Worm (Caenorhabditis elegans): ENCODE measurements around the gene nhr-271.

Gene nhr-271

ce11 chrV:16604301-16604700 lies 24.0 kb upstream of the nhr-271 start:
- TF ChIP-seq ref-2 (tag; optimal IDR thresholded peaks at IDR 0.05) = no peak
- no peak for TF ChIP-seq hlh-30 (tag; optimal IDR thresholded peaks at IDR 0.05; ENCODE audit: insufficient read depth)
- TF ChIP-seq nhr-11 (tag; optimal IDR thresholded peaks at IDR 0.05) = no peak
- no peak for TF ChIP-seq hlh-6 (tag; optimal IDR thresholded peaks at IDR 0.05)
- TF ChIP-seq unc-86 (tag; optimal IDR thresholded peaks at IDR 0.05) = no peak
- no peak for TF ChIP-seq C38D4.7 (GFP tag; optimal IDR thresholded peaks at IDR 0.05)
- no peak for TF ChIP-seq ama-1 (optimal IDR thresholded peaks at IDR 0.05)

DNA sequence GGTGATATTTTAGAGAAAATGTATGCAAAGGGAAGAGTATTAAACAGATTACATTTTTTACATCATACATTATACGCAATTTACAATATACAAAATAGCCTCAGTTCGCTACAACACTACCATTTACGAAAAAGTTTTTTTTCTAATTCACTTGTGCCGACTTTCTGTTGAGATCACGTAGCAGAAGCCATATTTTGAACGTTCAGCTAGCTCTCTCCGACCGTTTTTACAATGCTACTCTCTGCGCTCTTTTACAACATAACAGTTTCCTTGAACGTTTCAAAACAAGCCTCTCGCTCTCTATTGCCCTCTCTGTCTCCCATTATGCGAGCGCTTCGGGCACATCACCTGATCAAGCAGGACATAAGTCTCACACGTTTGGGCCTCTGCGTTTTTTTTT lies 22.8 kb upstream of the nhr-271 start, which contains the start of gene T03E6.8:
T03E6.8 (minus strand) TSS at position 101 of the 400 bp plus-strand sequence.
- no peak for TF ChIP-seq pat-9 (tag; optimal IDR thresholded peaks at IDR 0.05)
- no peak for TF ChIP-seq T23F11.4 (GFP tag; optimal IDR thresholded peaks at IDR 0.05)
- TF ChIP-seq gmeb-2 (tag; optimal IDR thresholded peaks at IDR 0.05) = no peak
- TF ChIP-seq pha-4 (tag; optimal IDR thresholded peaks at IDR 0.05) = no peak
- TF ChIP-seq unc-3 (GFP tag; conservative IDR thresholded peaks at IDR 0.05) = no peak
- TF ChIP-seq unc-3 (tag; optimal IDR thresholded peaks at IDR 0.05) = no peak
- no peak for TF ChIP-seq ahr-1 (tag; optimal IDR thresholded peaks at IDR 0.05)
- no peak for TF ChIP-seq unc-55 (GFP tag; optimal IDR thresholded peaks at IDR 0.05)
- TF ChIP-seq ceh-18 (tag; optimal IDR thresholded peaks at IDR 0.05) = no peak
- no peak for TF ChIP-seq ceh-9 (tag; optimal IDR thresholded peaks at IDR 0.05)
- no peak for TF ChIP-seq C08G9.2 (tag; optimal IDR thresholded peaks at IDR 0.05)
- TF ChIP-seq ceh-14 (tag; optimal IDR thresholded peaks at IDR 0.05) = no peak
- TF ChIP-seq hlh-13 (GFP tag; optimal IDR thresholded peaks at IDR 0.05) = no peak
- no peak for TF ChIP-seq pqm-1 (tag; optimal IDR thresholded peaks at IDR 0.05)

DNA sequence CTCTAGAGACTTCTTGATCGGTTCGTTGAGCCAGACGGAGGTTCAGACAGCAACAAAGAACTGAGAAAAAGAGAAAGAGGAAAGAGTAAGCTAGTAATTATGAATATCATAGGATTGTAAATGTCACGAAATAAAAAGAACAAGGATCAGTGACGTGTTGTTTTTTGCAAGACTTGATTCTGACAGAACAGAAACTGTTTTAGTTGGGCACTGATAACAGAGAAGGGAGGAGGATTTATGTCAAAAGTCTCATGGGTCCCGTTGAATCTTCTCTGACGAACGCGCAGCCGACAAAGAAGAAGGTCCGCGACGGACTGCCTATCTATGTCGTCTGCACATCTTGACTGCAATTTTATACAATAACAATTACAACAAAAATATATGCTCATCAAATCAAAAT lies 20.3 kb upstream of the nhr-271 start, which contains the start of gene T03E6.9:
T03E6.9 (minus strand) TSS at position 101 of the 400 bp plus-strand sequence.
- no peak for TF ChIP-seq sox-4 (tag; optimal IDR thresholded peaks at IDR 0.05)
- no peak for TF ChIP-seq unc-55 (GFP tag; optimal IDR thresholded peaks at IDR 0.05)
- TF ChIP-seq F13H6.1 (tag; optimal IDR thresholded peaks at IDR 0.05) = no peak
- no peak for TF ChIP-seq npax-4 (tag; optimal IDR thresholded peaks at IDR 0.05)
- no peak for TF ChIP-seq T23F11.4 (GFP tag; optimal IDR thresholded peaks at IDR 0.05)
- TF ChIP-seq ceh-6 (GFP tag; optimal IDR thresholded peaks at IDR 0.05) = no peak
- no peak for TF ChIP-seq ceh-22 (tag; optimal IDR thresholded peaks at IDR 0.05)

DNA sequence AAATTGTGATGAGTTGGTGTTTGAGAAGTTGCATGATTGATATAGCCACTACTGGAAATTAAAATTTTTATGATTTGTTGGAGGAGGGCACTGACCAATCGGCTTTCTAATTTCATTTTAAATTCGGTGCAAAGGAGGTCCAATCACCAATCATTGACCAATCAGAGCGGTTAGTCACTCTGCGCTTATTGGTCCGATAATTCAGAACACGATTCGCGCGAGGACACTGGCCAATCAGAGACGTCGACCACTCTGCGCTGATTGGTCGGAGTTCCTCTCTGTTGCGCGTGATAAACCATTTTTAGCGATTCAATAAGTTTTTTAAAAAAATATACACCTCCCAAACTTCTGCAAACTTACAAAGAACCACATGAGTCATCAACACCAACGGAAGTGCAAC lies 19.5 kb upstream of the nhr-271 start:
- no peak for TF ChIP-seq pha-4 (tag; optimal IDR thresholded peaks at IDR 0.05)
- TF ChIP-seq nfya-1 (tag; optimal IDR thresholded peaks at IDR 0.05) = peak; percentile 64

DNA sequence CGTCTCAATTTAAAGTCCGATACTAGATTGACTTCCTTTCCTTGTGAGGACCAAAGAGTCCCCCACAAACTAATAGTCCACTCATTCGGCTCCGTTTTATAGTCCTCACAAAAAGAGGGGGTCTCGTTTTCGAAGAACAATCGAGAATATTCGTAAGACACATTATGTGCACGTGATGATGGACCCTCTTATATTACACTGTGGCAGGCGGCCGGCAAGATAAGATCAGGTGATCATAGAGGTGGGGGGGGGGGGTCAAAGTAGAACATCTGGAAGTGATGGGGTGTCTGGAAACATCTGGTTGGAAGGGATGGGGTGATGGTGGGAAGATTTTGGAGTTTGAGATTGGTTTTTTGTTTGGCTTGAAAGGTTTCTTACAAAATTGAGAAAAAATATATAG lies 18.1 kb upstream of the nhr-271 start:
- TF ChIP-seq gmeb-2 (tag; optimal IDR thresholded peaks at IDR 0.05) = no peak
- TF ChIP-seq hlh-30 (tag; optimal IDR thresholded peaks at IDR 0.05; ENCODE audit: insufficient read depth) = peak; percentile 84
- peak; percentile 5 for TF ChIP-seq pat-9 (tag; optimal IDR thresholded peaks at IDR 0.05)
- peak; percentile 28 for TF ChIP-seq hlh-8 (tag; optimal IDR thresholded peaks at IDR 0.05)
- peak; percentile 13 for TF ChIP-seq rnt-1 (tag; optimal IDR thresholded peaks at IDR 0.05)

ce11 chrV:16596102-16596501 lies 15.8 kb upstream of the nhr-271 start:
- TF ChIP-seq T23F11.4 (GFP tag; optimal IDR thresholded peaks at IDR 0.05) (no peak), pqm-1 (tag; optimal IDR thresholded peaks at IDR 0.05) (no peak), sox-4 (tag; optimal IDR thresholded peaks at IDR 0.05) (no peak), elt-2 (tag; optimal IDR thresholded peaks at IDR 0.05) (peak; percentile 50), rnt-1 (tag; optimal IDR thresholded peaks at IDR 0.05) (no peak)
